Worm (Caenorhabditis elegans) whole organism, L4 larva: ENCODE results near the gene Y73B6BL.14.

Source experiments
- D1046.2 ChIP-seq: fragments of 200-800 bp; sonication (Bioruptor generic); IDR thresholded peaks from 2 replicates; pipeline ENCODE4 v1.3.6; 2022; ENCODE audit warnings: missing genetic modification characterization, missing compliant biosample characterization
- F10B5.3 ChIP-seq: sonication (generic microtip); optimal IDR thresholded peaks from 2 replicates; lab custom pipeline; 2016; ENCODE audit warnings: mild to moderate bottlenecking, missing genetic modification characterization, missing compliant biosample characterization
- F26F4.8 ChIP-seq: fragments of 200-800 bp; sonication (Bioruptor generic); conservative IDR thresholded peaks from 2 replicates; pipeline ENCODE4 v1.3.6; 2022; ENCODE audit warnings: missing genetic modification characterization, missing compliant biosample characterization
- F49E8.2 ChIP-seq: sonication (generic microtip); optimal IDR thresholded peaks from 2 replicates; lab custom pipeline; 2016; ENCODE audit warnings: missing compliant biosample characterization, mild to moderate bottlenecking, missing genetic modification characterization, borderline replicate concordance
- Y48G9A.11 ChIP-seq: fragments of 200-800 bp; sonication (Bioruptor generic); IDR thresholded peaks from 2 replicates; pipeline ENCODE4 v1.3.6; 2022; ENCODE audit warnings: missing genetic modification reagents, missing genetic modification characterization, missing compliant biosample characterization
- Y5F2A.4 ChIP-seq: fragments of 200-800 bp; sonication (Bioruptor generic); optimal IDR thresholded peaks from 2 replicates; lab custom pipeline; 2018; ENCODE audit warnings: mild to moderate bottlenecking, missing genetic modification characterization, missing compliant biosample characterization
- ZK546.5 ChIP-seq, 2 experiments: sonication (generic microtip); optimal IDR thresholded peaks; 2 replicates each; lab custom pipeline; 2017; ENCODE audit warnings: missing biosample characterization in 2 of 2, missing genetic modification characterization in 2 of 2
- aly-2 ChIP-seq: sonication (generic microtip); optimal IDR thresholded peaks from 2 replicates; lab custom pipeline; 2018; ENCODE audit warnings: missing biosample characterization, missing genetic modification characterization
- attf-4 ChIP-seq: sonication (generic microtip); optimal IDR thresholded peaks from 3 replicates; lab custom pipeline; 2017; ENCODE audit warnings: missing biosample characterization, missing genetic modification characterization
- ceh-20 ChIP-seq: fragments of 200-800 bp; sonication (Bioruptor generic); IDR thresholded peaks from 2 replicates; pipeline ENCODE4 v1.3.6; 2022; ENCODE audit warnings: missing genetic modification reagents, missing genetic modification characterization, missing compliant biosample characterization
- ceh-28 ChIP-seq: fragments of 150-350 bp; optimal IDR thresholded peaks from 2 replicates; lab custom pipeline; 2014; ENCODE audit warnings: missing biosample characterization, missing genetic modification reagents, missing genetic modification characterization
- ceh-32 ChIP-seq: sonication (generic microtip); optimal IDR thresholded peaks from 2 replicates; lab custom pipeline; 2016; ENCODE audit warnings: mild to moderate bottlenecking, missing genetic modification characterization, missing compliant biosample characterization; ENCODE audit not compliant: poor library complexity
- ceh-44 ChIP-seq: fragments of 200-800 bp; sonication (Bioruptor generic); IDR thresholded peaks from 2 replicates; pipeline ENCODE4 v1.3.6; 2022; ENCODE audit warnings: missing genetic modification reagents, missing genetic modification characterization, missing compliant biosample characterization
- ceh-82 ChIP-seq: sonication (generic microtip); optimal IDR thresholded peaks from 2 replicates; lab custom pipeline; 2017; ENCODE audit warnings: missing biosample characterization, missing genetic modification characterization
- daf-12 ChIP-seq: fragments of 150-350 bp; optimal IDR thresholded peaks from 2 replicates; lab custom pipeline; 2014; ENCODE audit warnings: missing biosample characterization, missing genetic modification reagents, missing genetic modification characterization
- daf-8 ChIP-seq: fragments of 200-800 bp; sonication (Bioruptor generic); IDR thresholded peaks from 2 replicates; pipeline ENCODE4 v1.3.6; 2022; ENCODE audit warnings: missing genetic modification characterization, missing compliant biosample characterization
- dmd-9 ChIP-seq: fragments of 200-800 bp; sonication (Bioruptor generic); IDR thresholded peaks from 2 replicates; pipeline ENCODE4 v1.3.6; 2022; ENCODE audit warnings: missing genetic modification reagents, missing genetic modification characterization, missing compliant biosample characterization
- dve-1 ChIP-seq: sonication (generic microtip); optimal IDR thresholded peaks from 2 replicates; lab custom pipeline; 2017; ENCODE audit warnings: antibody characterized with exemption, mild to moderate bottlenecking, missing genetic modification characterization, missing compliant biosample characterization; ENCODE audit not compliant: insufficient read depth
- hlh-11 ChIP-seq: fragments of 200-800 bp; sonication (Bioruptor generic); optimal IDR thresholded peaks from 2 replicates; lab custom pipeline; 2018; ENCODE audit warnings: mild to moderate bottlenecking, missing genetic modification characterization, missing compliant biosample characterization
- hlh-30 ChIP-seq: sonication (generic microtip); optimal IDR thresholded peaks from 2 replicates; lab custom pipeline; 2017; ENCODE audit warnings: antibody characterized with exemption, mild to moderate bottlenecking, missing genetic modification characterization, missing compliant biosample characterization; ENCODE audit not compliant: insufficient read depth
- hmg-1.1 ChIP-seq: fragments of 200-800 bp; sonication (Bioruptor generic); IDR thresholded peaks from 2 replicates; pipeline ENCODE4 v1.3.6; 2022; ENCODE audit warnings: missing genetic modification reagents, missing genetic modification characterization, missing compliant biosample characterization
- lin-1 ChIP-seq: fragments of 200-800 bp; sonication (Bioruptor generic); IDR thresholded peaks from 2 replicates; pipeline ENCODE4 v1.3.6; 2022; ENCODE audit warnings: missing genetic modification reagents, missing genetic modification characterization, missing compliant biosample characterization
- lin-39 ChIP-seq: fragments of 150-350 bp; optimal IDR thresholded peaks from 2 replicates; lab custom pipeline; 2014; ENCODE audit warnings: missing biosample characterization, missing genetic modification reagents, missing genetic modification characterization
- lir-3 ChIP-seq: sonication (generic microtip); optimal IDR thresholded peaks from 2 replicates; lab custom pipeline; 2016; ENCODE audit warnings: mild to moderate bottlenecking, missing genetic modification characterization, missing compliant biosample characterization
- lsy-2 ChIP-seq, 2 experiments: fragments of 150-350 bp in 1 of 2; sonication (generic microtip) in 1 of 2; optimal IDR thresholded peaks; 2 replicates each; lab custom pipeline; 2014 to 2017; ENCODE audit warnings: missing biosample characterization in 2 of 2, missing genetic modification characterization in 2 of 2
- madf-5 ChIP-seq, 2 experiments: fragments of 200-800 bp; sonication (Bioruptor generic); IDR thresholded peaks; 2 replicates each; pipeline ENCODE4 v1.3.6; 2022; ENCODE audit warnings: missing compliant biosample characterization in 2 of 2, missing genetic modification characterization in 2 of 2
- mdl-1 ChIP-seq, 2 experiments: fragments of 150-350 bp in 1 of 2; sonication (generic microtip) in 1 of 2; optimal IDR thresholded peaks; 2 replicates each; lab custom pipeline; 2014 to 2017; ENCODE audit warnings: missing biosample characterization in 2 of 2, missing genetic modification characterization in 2 of 2
- mdt-29 ChIP-seq: fragments of 200-800 bp; sonication (Bioruptor generic); IDR thresholded peaks from 2 replicates; pipeline ENCODE4 v1.3.6; 2022; ENCODE audit warnings: missing genetic modification reagents, missing genetic modification characterization, missing compliant biosample characterization
- mes-2 ChIP-seq: sonication (generic microtip); optimal IDR thresholded peaks from 2 replicates; lab custom pipeline; 2016; ENCODE audit warnings: missing genotype, mild to moderate bottlenecking, missing genetic modification characterization, missing compliant biosample characterization; ENCODE audit not compliant: poor library complexity, severe bottlenecking
- mxl-2 ChIP-seq: fragments of 200-800 bp; sonication (Bioruptor generic); conservative IDR thresholded peaks from 2 replicates; pipeline ENCODE4 v1.3.6; 2022; ENCODE audit warnings: missing genetic modification reagents, missing genetic modification characterization, missing compliant biosample characterization
- nhr-102 ChIP-seq: sonication (generic microtip); optimal IDR thresholded peaks from 2 replicates; lab custom pipeline; 2016; ENCODE audit warnings: mild to moderate bottlenecking, missing genetic modification characterization, moderate library complexity, missing compliant biosample characterization
- nhr-11 ChIP-seq: fragments of 150-350 bp; optimal IDR thresholded peaks from 2 replicates; lab custom pipeline; 2014; ENCODE audit warnings: missing biosample characterization, missing genetic modification characterization
- nhr-28 ChIP-seq: fragments of 150-350 bp; optimal IDR thresholded peaks from 2 replicates; lab custom pipeline; 2014; ENCODE audit warnings: missing biosample characterization, missing genetic modification characterization
- nhr-41 ChIP-seq: fragments of 200-800 bp; sonication (Bioruptor generic); IDR thresholded peaks from 2 replicates; pipeline ENCODE4 v1.3.6; 2022; ENCODE audit warnings: missing genetic modification reagents, missing genetic modification characterization, missing compliant biosample characterization
- nhr-42 ChIP-seq: fragments of 200-800 bp; sonication (Bioruptor generic); IDR thresholded peaks from 2 replicates; pipeline ENCODE4 v1.3.6; 2022; ENCODE audit warnings: missing genetic modification characterization, missing compliant biosample characterization
- nhr-48 ChIP-seq: sonication (generic microtip); optimal IDR thresholded peaks from 2 replicates; lab custom pipeline; 2016; ENCODE audit warnings: mild to moderate bottlenecking, missing genetic modification characterization, missing compliant biosample characterization
- nhr-6 ChIP-seq: fragments of 150-350 bp; optimal IDR thresholded peaks from 2 replicates; lab custom pipeline; 2014; ENCODE audit warnings: missing biosample characterization, missing genetic modification characterization
- nhr-77 ChIP-seq: fragments of 150-350 bp; optimal IDR thresholded peaks from 2 replicates; lab custom pipeline; 2014; ENCODE audit warnings: missing biosample characterization, missing genetic modification characterization
- php-3 ChIP-seq: fragments of 200-800 bp; sonication (Bioruptor generic); IDR thresholded peaks from 2 replicates; pipeline ENCODE4 v1.3.6; 2022; ENCODE audit warnings: missing genetic modification reagents, missing genetic modification characterization, missing compliant biosample characterization
- rbr-2 ChIP-seq: sonication (generic microtip); optimal IDR thresholded peaks from 2 replicates; lab custom pipeline; 2016; ENCODE audit warnings: missing genotype, missing genetic modification characterization, missing compliant biosample characterization
- saeg-2 ChIP-seq: fragments of 200-800 bp; sonication (Bioruptor generic); IDR thresholded peaks from 2 replicates; pipeline ENCODE4 v1.3.6; 2022; ENCODE audit warnings: missing genetic modification reagents, missing genetic modification characterization, missing compliant biosample characterization
- sdz-12 ChIP-seq: fragments of 200-800 bp; sonication (Bioruptor generic); optimal IDR thresholded peaks from 2 replicates; lab custom pipeline; 2018; ENCODE audit warnings: mild to moderate bottlenecking, missing genetic modification characterization, missing compliant biosample characterization
- set-16 ChIP-seq: fragments of 200-800 bp; sonication (Bioruptor generic); IDR thresholded peaks from 2 replicates; pipeline ENCODE4 v1.3.6; 2022; ENCODE audit warnings: missing genetic modification reagents, missing genetic modification characterization, missing compliant biosample characterization
- spr-1 ChIP-seq: sonication (generic microtip); optimal IDR thresholded peaks from 2 replicates; lab custom pipeline; 2016; ENCODE audit warnings: mild to moderate bottlenecking, missing genetic modification characterization, missing compliant biosample characterization
- spr-3 ChIP-seq: fragments of 200-800 bp; sonication (Bioruptor generic); optimal IDR thresholded peaks from 2 replicates; lab custom pipeline; 2018; ENCODE audit warnings: mild to moderate bottlenecking, missing genetic modification characterization, missing compliant biosample characterization
- tag-97 ChIP-seq: fragments of 200-800 bp; sonication (Bioruptor generic); IDR thresholded peaks from 2 replicates; pipeline ENCODE4 v1.3.6; 2022; ENCODE audit warnings: missing genetic modification characterization, missing compliant biosample characterization
- tra-1 ChIP-seq: fragments of 200-800 bp; sonication (Bioruptor generic); IDR thresholded peaks from 2 replicates; pipeline ENCODE4 v1.3.6; 2022; ENCODE audit warnings: missing genetic modification reagents, missing genetic modification characterization, missing compliant biosample characterization
- unc-62 ChIP-seq, 3 experiments: fragments of 150-350 bp in 1 of 3; sonication (generic microtip); optimal IDR thresholded peaks in 2 of 3; peaks in 1 of 3; 1 replicate in 1 of 3; 2 replicates in 2 of 3; lab custom pipeline; 2014 to 2017; ENCODE audit warnings: missing biosample characterization in 3 of 3, missing genetic modification characterization in 3 of 3, missing genetic modification reagents in 3 of 3, missing genotype in 1 of 3
- vab-7 ChIP-seq: fragments of 200-800 bp; sonication (Bioruptor generic); IDR thresholded peaks from 2 replicates; pipeline ENCODE4 v1.3.6; 2022; ENCODE audit warnings: missing genetic modification reagents, missing genetic modification characterization, missing compliant biosample characterization
- zfp-3 ChIP-seq: fragments of 200-800 bp; sonication (Bioruptor generic); conservative IDR thresholded peaks from 2 replicates; pipeline ENCODE4 v1.3.6; 2022; ENCODE audit warnings: missing genetic modification reagents, missing genetic modification characterization, missing compliant biosample characterization
- zip-2 ChIP-seq: fragments of 150-350 bp; optimal IDR thresholded peaks from 2 replicates; lab custom pipeline; 2014; ENCODE audit warnings: missing biosample characterization, missing genetic modification characterization

The Y73B6BL.14 gene

DNA sequence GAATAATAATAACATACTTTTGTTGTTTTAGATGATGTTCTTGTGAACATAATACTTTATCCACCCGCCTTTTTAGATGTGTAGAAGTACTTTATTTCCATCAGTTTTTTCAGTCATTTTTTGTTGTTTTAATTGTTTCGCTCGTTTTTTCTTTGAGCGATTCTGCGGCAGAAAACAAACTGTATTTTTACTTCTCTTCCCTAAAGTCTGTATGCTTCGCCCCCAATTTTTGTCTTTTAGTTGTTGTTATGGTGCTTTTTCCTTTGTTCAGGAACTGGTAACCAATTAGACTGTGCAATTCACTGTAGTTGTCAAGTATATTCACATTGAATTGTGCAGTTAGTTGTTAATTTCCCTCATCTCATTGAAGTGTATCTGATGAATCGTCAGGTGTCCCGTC lies 17.0 kb downstream of the Y73B6BL.14 start:
- TF ChIP-seq ceh-28 (no peak), dmd-9 (GFP tag; lab: Robert Waterston, UW) (no peak), attf-4 (no peak), F49E8.2 (peak; percentile 51), Y48G9A.11 (GFP tag; lab: Robert Waterston, UW) (no peak), mxl-2 (GFP tag; lab: Robert Waterston, UW) (0 out of 2 replicates have a peak, but pooled peaks have one; percentile 43), hlh-11 (tag; lab: Kevin White, UChicago) (no peak), php-3 (GFP tag; lab: Robert Waterston, UW) (no peak), ceh-20 (no peak), mdl-1 (tag; optimal IDR thresholded peaks at IDR 0.05; lab: Kevin White, UChicago) (no peak), nhr-41 (GFP tag; lab: Robert Waterston, UW) (no peak), ceh-44 (no peak), dve-1 (tag; lab: Kevin White, UChicago) (no peak), rbr-2 (no peak), madf-5 (GFP tag; IDR thresholded peaks at IDR 0.05; lab: Robert Waterston, UW) (no peak), zfp-3 (GFP tag; lab: Robert Waterston, UW) (no peak), lin-39 (tag; lab: Kevin White, UChicago) (no peak), nhr-77 (tag; lab: Kevin White, UChicago) (no peak), mdt-29 (GFP tag; lab: Robert Waterston, UW) (no peak), nhr-48 (tag; lab: Kevin White, UChicago) (no peak), spr-3 (GFP tag; lab: Kevin White, UChicago) (peak; percentile 10), ZK546.5 (tag; optimal IDR thresholded peaks at IDR 0.05; lab: Kevin White, UChicago) (no peak), daf-8 (GFP tag; lab: Robert Waterston, UW) (no peak), lir-3 (tag; lab: Kevin White, UChicago) (no peak), vab-7 (GFP tag; lab: Robert Waterston, UW) (no peak), saeg-2 (no peak), spr-1 (tag; lab: Kevin White, UChicago) (no peak), daf-12 (tag; lab: Kevin White, UChicago) (no peak), lsy-2 (tag; optimal IDR thresholded peaks at IDR 0.05; lab: Kevin White, UChicago) (no peak), ceh-82 (no peak), nhr-11 (no peak), sdz-12 (GFP tag; lab: Kevin White, UChicago) (no peak), nhr-6 (tag; lab: Kevin White, UChicago) (no peak), nhr-102 (tag; lab: Kevin White, UChicago) (no peak), ceh-32 (tag; lab: Kevin White, UChicago) (no peak), zip-2 (tag; lab: Kevin White, UChicago) (no peak), lin-1 (0 out of 2 replicates have a peak, but pooled peaks have one; percentile 8), F26F4.8 (GFP tag; lab: Robert Waterston, UW) (no peak), nhr-42 (GFP tag; lab: Robert Waterston, UW) (no peak), unc-62 (GFP tag; optimal IDR thresholded peaks at IDR 0.05 in 1 of 2; lab: Kevin White, UChicago) (no peak), unc-62 (tag; optimal IDR thresholded peaks at IDR 0.05; lab: Kevin White, UChicago) (no peak), mes-2 (tag; lab: Kevin White, UChicago) (no peak), hmg-1.1 (GFP tag; lab: Robert Waterston, UW) (no peak), tag-97 (GFP tag; lab: Robert Waterston, UW) (no peak), aly-2 (no peak), tra-1 (GFP tag; lab: Robert Waterston, UW) (no peak), nhr-28 (tag; lab: Kevin White, UChicago) (no peak), set-16 (GFP tag; lab: Robert Waterston, UW) (no peak), hlh-30 (no peak), F10B5.3 (tag; lab: Kevin White, UChicago) (no peak), Y5F2A.4 (GFP tag; lab: Kevin White, UChicago) (peak; percentile 3), D1046.2 (GFP tag; lab: Robert Waterston, UW) (no peak)
